Fruit fly (Drosophila melanogaster) whole organism, wandering third instar larva: Measurements from ENCODE around the gene mtSSB.

Source experiments
- CG32264 ChIP-seq: fragments of 200-800 bp; sonication (Bioruptor generic); optimal IDR thresholded peaks from 2 replicates; lab custom pipeline; 2016; ENCODE audit warnings: missing biosample characterization, missing genetic modification characterization
- CrebA ChIP-seq: fragments of 200-800 bp; sonication (Bioruptor generic); optimal IDR thresholded peaks from 2 replicates; lab custom pipeline; 2016; ENCODE audit warnings: missing biosample characterization, mild to moderate bottlenecking, missing genetic modification characterization, borderline replicate concordance
- GATAd ChIP-seq: sonication (Bioruptor generic); optimal IDR thresholded peaks from 2 replicates; lab custom pipeline; 2016; ENCODE audit warnings: missing biosample characterization, missing genetic modification characterization
- HLH106 ChIP-seq: fragments of 200-800 bp; optimal IDR thresholded peaks from 3 replicates; lab custom pipeline; 2019; ENCODE audit warnings: missing biosample characterization, mild to moderate bottlenecking, missing genetic modification characterization, moderate library complexity
- Myc ChIP-seq: fragments of >200 bp; optimal IDR thresholded peaks from 2 replicates; lab custom pipeline; 2017
- Vsx2 ChIP-seq: fragments of 200-300, 225-300 bp; sonication (Bioruptor generic); optimal IDR thresholded peaks from 2 replicates; lab custom pipeline; 2018; ENCODE audit warnings: missing biosample characterization, missing genetic modification characterization; ENCODE audit not compliant: partially characterized antibody
- dl ChIP-seq, 2 experiments: fragments of 175-275, 200-275 bp in 1 of 2; fragments of 200-275 bp in 1 of 2; sonication (Bioruptor generic); optimal IDR thresholded peaks; lab custom pipeline; 2018; ENCODE audit warnings: mild to moderate bottlenecking in 2 of 2, missing biosample characterization in 2 of 2, missing genetic modification characterization in 2 of 2, moderate library complexity in 2 of 2; ENCODE audit not compliant: partially characterized antibody in 2 of 2, insufficient read depth in 1 of 2
- dmrt93B ChIP-seq: fragments of 200-800 bp; sonication (Bioruptor generic); optimal IDR thresholded peaks from 2 replicates; lab custom pipeline; 2018; ENCODE audit warnings: missing biosample characterization, mild to moderate bottlenecking, missing genetic modification characterization
- dsf ChIP-seq: sonication (Bioruptor generic); optimal IDR thresholded peaks from 2 replicates; lab custom pipeline; 2016; ENCODE audit warnings: missing biosample characterization, missing genetic modification characterization, borderline replicate concordance
- fru ChIP-seq: fragments of 200-800 bp; sonication (Bioruptor generic); optimal IDR thresholded peaks from 3 replicates; lab custom pipeline; 2016; ENCODE audit warnings: missing biosample characterization, mild to moderate bottlenecking, missing genetic modification characterization
- h ChIP-seq: fragments of 200-800 bp; sonication (Bioruptor generic); optimal IDR thresholded peaks from 3 replicates; lab custom pipeline; 2016; ENCODE audit warnings: missing biosample characterization, mild to moderate bottlenecking, missing genetic modification characterization
- lola ChIP-seq: fragments of >200 bp; optimal IDR thresholded peaks from 2 replicates; lab custom pipeline; 2017; ENCODE audit warnings: missing biosample characterization, missing genetic modification characterization
- pan ChIP-seq: fragments of >200 bp; optimal IDR thresholded peaks from 2 replicates; lab custom pipeline; 2017
- psq ChIP-seq: fragments of 200-800 bp; sonication (Bioruptor generic); optimal IDR thresholded peaks from 3 replicates; lab custom pipeline; 2017; ENCODE audit warnings: missing biosample characterization, mild to moderate bottlenecking, missing genetic modification characterization, moderate library complexity

- TF ChIP-seq psq (GFP tag; lab: Kevin White, UChicago) (no peak), dsf (no peak), Myc (lab: Kevin White, UChicago) (no peak), GATAd (GFP tag; lab: Kevin White, UChicago) (no peak), Vsx2 (GFP tag; lab: Kevin White, UChicago) (peak; percentile 4), dl (GFP tag; optimal IDR thresholded peaks at IDR 0.05; lab: Kevin White, UChicago; ENCODE audit: insufficient read depth in 1 of 2, partially characterized antibody in 2 of 2) (no peak), pan (no peak), CrebA (GFP tag; lab: Kevin White, UChicago) (no peak), dmrt93B (GFP tag; lab: Kevin White, UChicago) (no peak), CG32264 (no peak), HLH106 (tag; lab: Kevin White, UChicago) (no peak), lola (GFP tag; lab: Kevin White, UChicago) (no peak), h (GFP tag; lab: Kevin White, UChicago) (no peak), fru (GFP tag; lab: Kevin White, UChicago) (no peak)
These were observed 49.0 kb downstream of the mtSSB start for dm6 chr3R:16156032-16156431.
